Fruit fly (Drosophila melanogaster): ENCODE results near the gene CG2211.

DNA sequence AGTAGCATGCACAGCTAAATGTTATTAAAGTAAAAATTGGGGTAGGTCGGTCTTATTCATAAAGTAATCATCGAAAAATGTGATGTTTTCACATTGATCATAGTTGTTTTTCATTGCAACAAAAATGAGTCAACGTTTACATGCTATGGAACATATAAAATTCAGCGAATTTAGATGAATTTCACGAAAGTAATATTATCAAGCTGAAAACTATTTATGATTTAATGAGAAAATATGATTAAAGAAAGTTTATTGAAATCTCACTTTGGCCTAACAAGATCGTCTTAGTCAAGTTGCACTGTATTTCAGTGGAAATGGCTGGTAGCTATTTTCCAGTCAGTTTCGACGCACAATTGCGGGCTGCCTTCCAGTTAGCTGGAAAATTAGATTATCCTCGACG lies 13.8 kb upstream of the CG2211 start:
- TF ChIP-seq CG8478 (optimal IDR thresholded peaks at IDR 0.05) (no peak), usp (GFP tag; optimal IDR thresholded peaks at IDR 0.05) (no peak), psq (optimal IDR thresholded peaks at IDR 0.05) (no peak)

All from whole organism.